Fruit fly (Drosophila melanogaster) whole organism, prepupa: ENCODE measurements around the gene CG42833.

Source experiments
- Blimp-1 ChIP-seq: fragments of 200-800 bp; sonication (Bioruptor generic); optimal IDR thresholded peaks from 3 replicates; lab custom pipeline; 2017; ENCODE audit warnings: missing biosample characterization, missing genetic modification characterization, mild to moderate bottlenecking, moderate library complexity, missing genetic modification reagents
- CG10669 ChIP-seq: fragments of 200-800 bp; sonication (Bioruptor generic); optimal IDR thresholded peaks from 3 replicates; lab custom pipeline; 2018; ENCODE audit warnings: missing biosample characterization, mild to moderate bottlenecking, missing genetic modification characterization, moderate library complexity
- CG11294 ChIP-seq: fragments of 200-800 bp; sonication (Bioruptor generic); IDR thresholded peaks from 2 replicates; pipeline ENCODE4 v1.3.6; 2022; ENCODE audit warnings: missing biosample characterization, missing genetic modification characterization
- CG11762 ChIP-seq: fragments of 200-800 bp; sonication (Bioruptor generic); optimal IDR thresholded peaks from 3 replicates; lab custom pipeline; 2016; ENCODE audit warnings: missing biosample characterization, missing genetic modification characterization; ENCODE audit not compliant: insufficient read depth
- CG11902 ChIP-seq: fragments of 200-800 bp; sonication (Bioruptor generic); optimal IDR thresholded peaks from 3 replicates; lab custom pipeline; 2016; ENCODE audit warnings: missing biosample characterization, missing genetic modification characterization
- CG1621 ChIP-seq: fragments of 200-800 bp; sonication (Bioruptor generic); optimal IDR thresholded peaks from 3 replicates; lab custom pipeline; 2018; ENCODE audit warnings: missing biosample characterization, mild to moderate bottlenecking, missing genetic modification characterization
- CG16779 ChIP-seq: fragments of 200-800 bp; sonication (Bioruptor generic); optimal IDR thresholded peaks from 3 replicates; lab custom pipeline; 2017; ENCODE audit warnings: missing biosample characterization, mild to moderate bottlenecking, missing genetic modification characterization
- CG3032 ChIP-seq: fragments of 200-800 bp; optimal IDR thresholded peaks from 2 replicates; lab custom pipeline; 2019; ENCODE audit warnings: missing biosample characterization, mild to moderate bottlenecking, missing genetic modification characterization, moderate library complexity
- CG31627 ChIP-seq: fragments of 200-800 bp; sonication (Bioruptor generic); optimal IDR thresholded peaks from 3 replicates; lab custom pipeline; 2016; ENCODE audit warnings: missing biosample characterization, missing genetic modification characterization
- CG32006 ChIP-seq: fragments of 200-800 bp; sonication (Bioruptor generic); optimal IDR thresholded peaks from 3 replicates; lab custom pipeline; 2017; ENCODE audit warnings: missing biosample characterization, mild to moderate bottlenecking, missing genetic modification characterization
- CG34406 ChIP-seq: fragments of 200-800 bp; sonication (Bioruptor generic); optimal IDR thresholded peaks from 3 replicates; lab custom pipeline; 2016; ENCODE audit warnings: missing biosample characterization, missing genetic modification characterization
- CG3919 ChIP-seq: fragments of 200-800 bp; sonication (Bioruptor generic); optimal IDR thresholded peaks from 3 replicates; lab custom pipeline; 2016; ENCODE audit warnings: missing biosample characterization, missing genetic modification characterization
- CG4318 ChIP-seq: fragments of 200-800 bp; sonication (Bioruptor generic); optimal IDR thresholded peaks from 3 replicates; lab custom pipeline; 2017; ENCODE audit warnings: missing biosample characterization, mild to moderate bottlenecking, missing genetic modification characterization
- CG6163 ChIP-seq: fragments of 200-800 bp; sonication (Bioruptor generic); IDR thresholded peaks from 3 replicates; pipeline ENCODE4 v1.3.6; 2022; ENCODE audit warnings: missing biosample characterization, missing genetic modification characterization
- CG6276 ChIP-seq: fragments of 200-800 bp; sonication (Bioruptor generic); optimal IDR thresholded peaks from 2 replicates; lab custom pipeline; 2017; ENCODE audit warnings: missing biosample characterization, mild to moderate bottlenecking, missing genetic modification characterization
- CG6808 ChIP-seq: fragments of 200-800 bp; sonication (Bioruptor generic); optimal IDR thresholded peaks from 3 replicates; lab custom pipeline; 2017; ENCODE audit warnings: missing biosample characterization, missing genetic modification characterization, mild to moderate bottlenecking, moderate library complexity, missing genetic modification reagents
- CG8119 ChIP-seq: fragments of 200-800 bp; sonication (Bioruptor generic); IDR thresholded peaks from 3 replicates; pipeline ENCODE4 v1.3.6; 2022; ENCODE audit warnings: missing biosample characterization, missing genetic modification characterization
- CG8632 ChIP-seq: fragments of 200-800 bp; sonication (Bioruptor generic); optimal IDR thresholded peaks from 3 replicates; lab custom pipeline; 2016; ENCODE audit warnings: missing biosample characterization, missing genetic modification characterization
- CG9139 ChIP-seq: fragments of 200-800 bp; sonication (Bioruptor generic); optimal IDR thresholded peaks from 3 replicates; lab custom pipeline; 2017; ENCODE audit warnings: missing biosample characterization, mild to moderate bottlenecking, missing genetic modification characterization
- Eip75B ChIP-seq: fragments of 200-800 bp; sonication (Bioruptor generic); optimal IDR thresholded peaks from 3 replicates; lab custom pipeline; 2016; ENCODE audit warnings: missing biosample characterization, missing genetic modification characterization
- Eip78C ChIP-seq: fragments of 200-800 bp; sonication (Bioruptor generic); peaks from one replicate; lab custom pipeline; 2016; ENCODE audit warnings: missing biosample characterization, missing genetic modification characterization
- Eip93F ChIP-seq: fragments of 200-800 bp; sonication (Bioruptor generic); optimal IDR thresholded peaks from 2 replicates; lab custom pipeline; 2016; ENCODE audit warnings: missing biosample characterization, mild to moderate bottlenecking, missing genetic modification characterization
- Ets21C ChIP-seq: fragments of 200-800 bp; sonication (Bioruptor generic); optimal IDR thresholded peaks from 3 replicates; lab custom pipeline; 2016; ENCODE audit warnings: missing biosample characterization, missing genetic modification characterization
- Ets96B ChIP-seq: fragments of 200-800 bp; optimal IDR thresholded peaks from 2 replicates; lab custom pipeline; 2019; ENCODE audit warnings: missing biosample characterization, mild to moderate bottlenecking, missing genetic modification characterization, moderate library complexity
- Gug ChIP-seq: fragments of 200-800 bp; sonication (Bioruptor generic); IDR thresholded peaks from 2 replicates; pipeline ENCODE4 v1.3.6; 2022; ENCODE audit warnings: missing biosample characterization, missing genetic modification characterization
- Hr38 ChIP-seq: sonication (Bioruptor generic); optimal IDR thresholded peaks from 2 replicates; lab custom pipeline; 2016; ENCODE audit warnings: missing biosample characterization, missing genetic modification characterization
- Hr39 ChIP-seq: fragments of 200-800 bp; sonication (Bioruptor generic); optimal IDR thresholded peaks from 2 replicates; lab custom pipeline; 2016; ENCODE audit warnings: missing biosample characterization, missing genetic modification characterization
- Hr4 ChIP-seq: fragments of 200-800 bp; sonication (Bioruptor generic); optimal IDR thresholded peaks from 3 replicates; lab custom pipeline; 2016; ENCODE audit warnings: missing biosample characterization, missing genetic modification characterization
- Lpt ChIP-seq: fragments of 200-800 bp; sonication (Bioruptor generic); optimal IDR thresholded peaks from 3 replicates; lab custom pipeline; 2016; ENCODE audit warnings: missing biosample characterization, missing genetic modification characterization
- OdsH ChIP-seq: fragments of 200-800 bp; sonication (Bioruptor generic); optimal IDR thresholded peaks from 3 replicates; lab custom pipeline; 2016; ENCODE audit warnings: missing biosample characterization, missing genetic modification characterization
- Smox ChIP-seq: fragments of 200-800 bp; sonication (Bioruptor generic); optimal IDR thresholded peaks from 3 replicates; lab custom pipeline; 2016; ENCODE audit warnings: missing biosample characterization, missing genetic modification characterization
- Sox102F ChIP-seq: fragments of 200-800 bp; sonication (Bioruptor generic); optimal IDR thresholded peaks from 2 replicates; lab custom pipeline; 2016; ENCODE audit warnings: missing biosample characterization, mild to moderate bottlenecking, missing genetic modification characterization
- Sox14 ChIP-seq: fragments of 200-800 bp; sonication (Bioruptor generic); optimal IDR thresholded peaks from 3 replicates; lab custom pipeline; 2016; ENCODE audit warnings: missing biosample characterization, missing genetic modification characterization
- Sox15 ChIP-seq: fragments of 200-800 bp; sonication (Bioruptor generic); optimal IDR thresholded peaks from 3 replicates; lab custom pipeline; 2016; ENCODE audit warnings: missing biosample characterization, missing genetic modification characterization
- achi ChIP-seq: fragments of 200-800 bp; sonication (Bioruptor generic); optimal IDR thresholded peaks from 3 replicates; lab custom pipeline; 2016; ENCODE audit warnings: missing biosample characterization, missing genetic modification characterization
- acj6 ChIP-seq: fragments of 200-800 bp; sonication (Bioruptor generic); optimal IDR thresholded peaks from 3 replicates; lab custom pipeline; 2016; ENCODE audit warnings: missing biosample characterization, missing genetic modification characterization
- dsx ChIP-seq: fragments of 200-800 bp; optimal IDR thresholded peaks from 3 replicates; lab custom pipeline; 2019; ENCODE audit warnings: missing biosample characterization, mild to moderate bottlenecking, missing genetic modification characterization, moderate library complexity; ENCODE audit not compliant: poor library complexity, severe bottlenecking
- eg ChIP-seq: fragments of 200-800 bp; sonication (Bioruptor generic); IDR thresholded peaks from 3 replicates; pipeline ENCODE4 v1.3.6; 2022; ENCODE audit warnings: missing biosample characterization, missing genetic modification characterization
- esn ChIP-seq: fragments of 200-800 bp; sonication (Bioruptor generic); optimal IDR thresholded peaks from 2 replicates; lab custom pipeline; 2016; ENCODE audit warnings: missing biosample characterization, mild to moderate bottlenecking, missing genetic modification characterization, moderate library complexity
- fd59A ChIP-seq: fragments of 200-800 bp; sonication (Bioruptor generic); optimal IDR thresholded peaks from 2 replicates; lab custom pipeline; 2017; ENCODE audit warnings: missing biosample characterization, mild to moderate bottlenecking, missing genetic modification characterization, missing genetic modification reagents
- fd85E ChIP-seq: fragments of 200-800 bp; sonication (Bioruptor generic); optimal IDR thresholded peaks from 3 replicates; lab custom pipeline; 2016; ENCODE audit warnings: missing biosample characterization, missing genetic modification characterization
- net ChIP-seq: fragments of 200-800 bp; sonication (Bioruptor generic); optimal IDR thresholded peaks from 3 replicates; lab custom pipeline; 2016; ENCODE audit warnings: missing biosample characterization, missing genetic modification characterization
- pdm3 ChIP-seq: fragments of 200-800 bp; sonication (Bioruptor generic); optimal IDR thresholded peaks from 3 replicates; lab custom pipeline; 2016; ENCODE audit warnings: missing biosample characterization, missing genetic modification characterization
- salr ChIP-seq, 2 experiments: fragments of 200-800 bp; sonication (Bioruptor generic); optimal IDR thresholded peaks; 3 replicates each; lab custom pipeline; 2016 to 2018; ENCODE audit warnings: missing biosample characterization in 2 of 2, missing genetic modification characterization in 2 of 2, mild to moderate bottlenecking in 1 of 2
- spab ChIP-seq: fragments of 200-800 bp; sonication (Bioruptor generic); optimal IDR thresholded peaks from 2 replicates; lab custom pipeline; 2017; ENCODE audit warnings: missing biosample characterization, mild to moderate bottlenecking, missing genetic modification characterization, missing genetic modification reagents
- svp ChIP-seq: fragments of 200-800 bp; sonication (Bioruptor generic); peaks from one replicate; lab custom pipeline; 2016; ENCODE audit warnings: missing biosample characterization, missing genetic modification characterization
- topi ChIP-seq: fragments of 200-800 bp; sonication (Bioruptor generic); optimal IDR thresholded peaks from 3 replicates; lab custom pipeline; 2016; ENCODE audit warnings: missing biosample characterization, missing genetic modification characterization
- vri ChIP-seq: fragments of 200-800 bp; sonication (Bioruptor generic); optimal IDR thresholded peaks from 3 replicates; lab custom pipeline; 2016; ENCODE audit warnings: missing biosample characterization, mild to moderate bottlenecking, missing genetic modification characterization

Gene CG42833

DNA sequence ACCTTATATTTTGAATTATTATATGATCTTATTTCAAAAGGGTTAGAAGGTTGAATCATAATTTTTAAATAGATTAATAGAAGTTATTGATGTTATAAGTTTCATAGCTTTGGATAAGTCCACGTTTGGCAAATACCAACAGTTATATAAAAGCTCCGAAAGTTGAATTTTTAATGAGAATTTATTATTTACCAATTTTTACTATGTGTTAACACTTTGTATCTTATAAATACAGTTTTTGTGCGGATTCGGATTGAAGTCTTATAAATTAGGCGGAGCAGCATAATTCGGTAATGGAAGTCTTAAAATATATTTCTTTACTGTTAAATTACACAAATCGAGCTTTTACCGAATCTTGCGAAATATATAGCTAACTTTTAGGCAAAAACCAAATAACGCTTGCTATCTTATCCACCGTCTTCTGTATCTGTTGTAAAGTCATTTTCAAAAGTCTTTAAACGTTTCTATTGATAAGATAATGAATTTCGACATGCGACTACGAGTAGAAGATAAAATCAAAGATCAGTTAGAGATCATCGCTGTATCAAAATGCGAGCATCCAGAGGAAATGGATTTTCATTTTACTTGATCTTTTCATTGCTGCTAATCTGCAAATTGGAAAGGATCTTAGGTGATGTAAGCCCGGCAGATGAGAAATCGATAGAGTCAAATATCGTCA, at the start of gene CG42833:
TSS of gene CG42833 (plus strand) at position 525 of the 679 bp plus-strand sequence.
- TF ChIP-seq vri (GFP tag; lab: Kevin White, UChicago) (no peak), salr (GFP tag; optimal IDR thresholded peaks at IDR 0.05; lab: Kevin White, UChicago) (no peak), CG11762 (no peak), Eip78C (GFP tag; lab: Kevin White, UChicago) (no peak), Hr39 (GFP tag; lab: Kevin White, UChicago) (no peak), CG34406 (GFP tag; lab: Kevin White, UChicago) (no peak), achi (GFP tag; lab: Kevin White, UChicago) (no peak)

- TF ChIP-seq vri (GFP tag; lab: Kevin White, UChicago) (peak; percentile 10), CG31627 (GFP tag; lab: Kevin White, UChicago) (peak; percentile 53), OdsH (peak; percentile 27), CG3032 (peak; percentile 39), Eip78C (GFP tag; lab: Kevin White, UChicago) (peak; percentile 88), CG34406 (GFP tag; lab: Kevin White, UChicago) (no peak), CG11294 (GFP tag; lab: Robert Waterston, UW) (no peak), Sox14 (GFP tag; lab: Kevin White, UChicago) (peak; percentile 34), Eip93F (no peak), CG32006 (GFP tag; lab: Kevin White, UChicago) (no peak), Hr38 (no peak), CG10669 (GFP tag; lab: Kevin White, UChicago) (peak; percentile 37), CG1621 (tag; lab: Kevin White, UChicago) (no peak), svp (peak; percentile 86), Smox (peak; percentile 55), Hr39 (GFP tag; lab: Kevin White, UChicago) (peak; percentile 61), Ets21C (GFP tag; lab: Kevin White, UChicago) (peak; percentile 22), Lpt (GFP tag; lab: Kevin White, UChicago) (no peak), CG11762 (no peak), CG8119 (GFP tag; lab: Robert Waterston, UW) (no peak), CG16779 (tag; lab: Kevin White, UChicago) (no peak), Gug (GFP tag; lab: Robert Waterston, UW) (no peak), salr (GFP tag; optimal IDR thresholded peaks at IDR 0.05; lab: Kevin White, UChicago) (no peak), spab (GFP tag; lab: Kevin White, UChicago) (no peak), CG9139 (GFP tag; lab: Kevin White, UChicago) (no peak), Ets96B (tag; lab: Kevin White, UChicago) (peak; percentile 35), CG6276 (GFP tag; lab: Kevin White, UChicago) (no peak), CG6163 (no peak), CG11902 (GFP tag; lab: Kevin White, UChicago) (no peak), eg (GFP tag; lab: Robert Waterston, UW) (no peak), Blimp-1 (GFP tag; lab: Kevin White, UChicago) (no peak), Hr4 (GFP tag; lab: Kevin White, UChicago) (no peak), CG8632 (GFP tag; lab: Kevin White, UChicago) (no peak), acj6 (GFP tag; lab: Kevin White, UChicago) (peak; percentile 25), dsx (no peak), fd85E (no peak), fd59A (no peak), net (GFP tag; lab: Kevin White, UChicago) (peak; percentile 5), topi (GFP tag; lab: Kevin White, UChicago) (peak; percentile 46), esn (no peak), CG6808 (peak; percentile 31), Sox15 (GFP tag; lab: Kevin White, UChicago) (no peak), CG4318 (GFP tag; lab: Kevin White, UChicago) (no peak), Eip75B (GFP tag; lab: Kevin White, UChicago) (peak; percentile 35), CG3919 (GFP tag; lab: Kevin White, UChicago) (peak; percentile 32), Sox102F (peak; percentile 42), pdm3 (GFP tag; lab: Kevin White, UChicago) (peak; percentile 10)
Measured at dm6 chr3L:20168152-20168551, 31.7 kb upstream of the CG42833 start.
